Worm (Caenorhabditis elegans): ENCODE results near the gene C44B9.2.

- TF ChIP-seq ztf-11 (tag; optimal IDR thresholded peaks at IDR 0.05): no peak
- TF ChIP-seq nhr-12 (tag; optimal IDR thresholded peaks at IDR 0.05): no peak
- no peak for TF ChIP-seq unc-62 (GFP tag; optimal IDR thresholded peaks at IDR 0.05)
- TF ChIP-seq ztf-1 (GFP tag; conservative IDR thresholded peaks at IDR 0.05): no peak
These were observed 8.1 kb upstream of the C44B9.2 start for ce11 chrIII:10867086-10867485.

Measured in whole organism, L2 larva.